Worm (Caenorhabditis elegans): Measurements from ENCODE around the gene C16C10.1.

C16C10.1 gene

DNA sequence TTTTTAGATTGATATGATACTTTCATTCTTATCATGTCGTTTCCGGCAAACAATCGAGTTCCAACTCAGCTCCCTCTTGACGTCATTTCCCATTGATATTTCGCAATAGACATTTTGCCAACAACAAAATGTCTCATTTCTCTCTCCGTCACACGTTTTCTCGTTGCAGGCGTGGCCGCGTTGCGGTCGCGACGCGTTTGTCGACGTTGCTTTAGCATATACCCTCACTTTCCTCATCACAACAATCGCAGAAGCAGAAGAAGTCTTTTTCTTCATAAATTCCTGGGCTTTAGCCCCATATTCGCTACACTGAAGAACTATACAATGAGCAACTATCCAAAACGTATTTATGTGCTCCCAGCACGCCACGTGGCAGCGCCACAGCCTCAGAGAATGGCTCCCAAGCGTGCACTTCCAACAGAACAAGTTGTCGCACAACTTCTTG is 12.4 kb upstream of the C16C10.1 start, which contains the start of gene xbp-1 (continued):
- TF ChIP-seq vab-15 (tag; optimal IDR thresholded peaks at IDR 0.05): peak; percentile 13
- peak; percentile 76 to 86 for TF ChIP-seq efl-1 (optimal IDR thresholded peaks at IDR 0.05)
- TF ChIP-seq efl-1 (GFP tag; optimal IDR thresholded peaks at IDR 0.05 in 1 of 2): peak; percentile 67 to 95
- peak; percentile 88 for TF ChIP-seq nhr-47 (tag; optimal IDR thresholded peaks at IDR 0.05)
- TF ChIP-seq ceh-82 (tag; optimal IDR thresholded peaks at IDR 0.05): peak; percentile 86 to 94 (median 88)
- TF ChIP-seq elt-3 (tag; optimal IDR thresholded peaks at IDR 0.05): peak in 4 of 6 experiments; percentile 25 to 75 (median 64)
- TF ChIP-seq tbx-2 (tag; optimal IDR thresholded peaks at IDR 0.05): peak; percentile 86
- TF ChIP-seq tlp-1 (tag; optimal IDR thresholded peaks at IDR 0.05): no peak

DNA sequence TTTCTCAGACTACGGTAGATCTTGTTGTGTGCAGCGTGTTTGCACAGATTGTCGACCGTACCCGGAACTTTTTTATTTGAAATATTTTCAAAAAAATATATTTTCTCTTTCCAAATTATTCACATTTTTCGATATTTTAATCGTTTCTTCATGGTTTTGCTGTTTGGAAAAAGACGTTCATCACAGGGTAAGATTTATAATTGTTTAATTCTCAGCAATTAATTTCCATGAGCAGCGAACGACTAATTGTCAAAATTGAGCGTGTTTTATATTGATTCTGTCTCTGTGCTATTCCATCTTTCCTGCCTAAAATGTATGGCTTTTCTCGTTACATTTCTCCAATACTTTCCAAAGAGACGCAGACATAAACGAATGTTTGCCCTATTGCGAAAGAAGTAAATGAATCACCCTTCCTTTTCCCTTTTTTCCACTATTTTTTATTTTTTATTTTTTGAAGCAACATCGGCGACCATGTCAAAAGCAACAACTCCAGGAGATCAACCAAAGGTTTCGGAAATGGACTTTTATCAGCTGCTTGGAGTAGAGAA is 9.9 kb upstream of the C16C10.1 start, which contains the start of gene dnj-16:
TSS of gene dnj-16 (plus strand) at position 51 of the 548 bp plus-strand sequence.
- TF ChIP-seq jun-1 (tag; optimal IDR thresholded peaks at IDR 0.05) (peak; percentile 18), pag-3 (tag; optimal IDR thresholded peaks at IDR 0.05; ENCODE audit: borderline replicate concordance, insufficient read depth) (no peak), dpl-1 (GFP tag; optimal IDR thresholded peaks at IDR 0.05) (peak in 1 of 3 experiments; percentile 20), tlp-1 (tag; optimal IDR thresholded peaks at IDR 0.05) (no peak), zip-4 (GFP tag; optimal IDR thresholded peaks at IDR 0.05) (peak; percentile 34), lin-14 (GFP tag; optimal IDR thresholded peaks at IDR 0.05) (peak; percentile 66), ces-1 (GFP tag; optimal IDR thresholded peaks at IDR 0.05) (no peak), isw-1 (GFP tag; IDR thresholded peaks at IDR 0.05) (no peak), lin-13 (GFP tag; optimal IDR thresholded peaks at IDR 0.05) (no peak), lin-35 (GFP tag; optimal IDR thresholded peaks at IDR 0.05) (peak in 1 of 2 experiments; percentile 40), hpl-2 (GFP tag; optimal IDR thresholded peaks at IDR 0.05) (peak; percentile 43), nhr-47 (tag; optimal IDR thresholded peaks at IDR 0.05) (peak; percentile 8), ztf-11 (tag; optimal IDR thresholded peaks at IDR 0.05) (no peak), nhr-77 (tag; optimal IDR thresholded peaks at IDR 0.05) (no peak), xbp-1 (tag; optimal IDR thresholded peaks at IDR 0.05) (no peak), ceh-82 (tag; optimal IDR thresholded peaks at IDR 0.05) (peak; percentile 12 to 73 (median 14)), hlh-17 (GFP tag; optimal IDR thresholded peaks at IDR 0.05; ENCODE audit: borderline replicate concordance) (no peak), C34B4.2 (tag; optimal IDR thresholded peaks at IDR 0.05) (no peak), grh-1 (GFP tag; IDR thresholded peaks at IDR 0.05) (no peak), skn-1 (tag; optimal IDR thresholded peaks at IDR 0.05) (peak; percentile 29), rnt-1 (tag; optimal IDR thresholded peaks at IDR 0.05) (peak; percentile 24), nhr-28 (tag; optimal IDR thresholded peaks at IDR 0.05) (no peak), nhr-71 (tag; optimal IDR thresholded peaks at IDR 0.05) (peak; percentile 31), blmp-1 (tag; optimal IDR thresholded peaks at IDR 0.05) (peak; percentile 80), Y116A8C.19 (tag; optimal IDR thresholded peaks at IDR 0.05; ENCODE audit: borderline replicate concordance) (no peak), lin-15B (tag; optimal IDR thresholded peaks at IDR 0.05) (peak; percentile 6), nhr-12 (tag; optimal IDR thresholded peaks at IDR 0.05) (no peak), efl-1 (optimal IDR thresholded peaks at IDR 0.05) (peak; percentile 24 to 41), efl-1 (GFP tag; optimal IDR thresholded peaks at IDR 0.05 in 1 of 2) (peak; percentile 15 to 86), lsy-2 (tag; optimal IDR thresholded peaks at IDR 0.05) (peak; percentile 14 to 62), tbx-2 (tag; optimal IDR thresholded peaks at IDR 0.05) (no peak), nhr-85 (tag) (peak; percentile 19), mep-1 (tag; optimal IDR thresholded peaks at IDR 0.05) (peak; percentile 60), fos-1 (tag; optimal IDR thresholded peaks at IDR 0.05) (peak; percentile 56), ceh-8 (GFP tag; optimal IDR thresholded peaks at IDR 0.05) (peak; percentile 19), snu-23 (GFP tag; optimal IDR thresholded peaks at IDR 0.05) (peak; percentile 17), mef-2 (tag; optimal IDR thresholded peaks at IDR 0.05) (no peak), elt-3 (tag; optimal IDR thresholded peaks at IDR 0.05) (no peak), nhr-237 (tag; optimal IDR thresholded peaks at IDR 0.05) (peak; percentile 25)

Measured in whole organism, L1 larva.